Fruit fly (Drosophila melanogaster) whole organism, larva: ENCODE results near the gene Dbp73D.
A peak's percentile ranks its signal among the peaks of the same experiment; 100 is the strongest.

ENCODE experiments used
- noc ChIP-seq: fragments of 200-800 bp; sonication (Bioruptor generic); optimal IDR thresholded peaks from 3 replicates; lab custom pipeline; 2019; ENCODE audit warnings: missing biosample characterization, mild to moderate bottlenecking, missing genetic modification characterization, moderate library complexity

The Dbp73D gene

dm6 chr3L:16712371-16712770, 18.2 kb downstream of the Dbp73D start:
- no peak for TF ChIP-seq noc (tag; lab: Kevin White, UChicago)

DNA sequence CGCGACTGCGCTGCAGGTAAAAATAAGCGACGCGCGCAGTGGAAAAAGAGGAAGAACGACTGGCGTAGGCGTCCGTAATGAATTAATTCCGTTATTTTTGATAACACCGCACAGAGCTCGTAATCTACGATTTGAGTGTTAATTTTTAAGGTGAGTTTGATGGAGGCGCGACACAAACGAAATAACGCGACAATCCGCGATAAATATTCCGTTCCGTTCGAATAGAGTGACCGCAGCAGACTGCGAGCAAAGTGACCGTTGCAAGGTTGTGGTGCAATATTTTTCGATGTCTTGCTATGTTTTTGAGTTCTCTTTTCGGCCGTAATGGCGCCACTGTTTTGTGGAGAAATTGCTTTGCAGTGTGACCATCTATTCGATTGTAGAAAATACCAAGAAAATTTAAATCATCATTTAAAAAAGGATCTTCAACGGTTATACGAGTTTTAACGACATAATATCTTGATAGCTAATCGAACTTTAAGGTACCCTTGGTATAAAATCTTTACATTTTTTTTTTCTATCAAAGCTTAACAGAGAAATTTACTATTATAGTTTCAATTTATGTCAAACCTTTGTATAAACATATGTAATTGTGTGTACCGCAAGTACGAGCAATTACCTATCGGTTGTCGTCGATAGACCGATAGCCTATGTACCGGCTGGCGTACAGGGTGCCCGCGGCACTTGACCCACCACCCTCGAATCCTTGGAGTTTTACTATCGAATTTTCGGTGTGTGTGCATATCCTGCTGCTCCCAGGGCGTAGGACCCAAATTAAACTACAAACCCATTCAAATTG, 19.0 kb downstream of the Dbp73D start, which contains the start of the genes CG43954, Lasp and Dab:
CG43954 (minus strand) TSS at position 248 of the 799 bp plus-strand sequence.
Lasp (minus strand) TSS at position 248 of the 799 bp plus-strand sequence.
Dab (plus strand) TSS at position 697 of the 799 bp plus-strand sequence.
- no peak for TF ChIP-seq noc (tag; lab: Kevin White, UChicago)

- peak; percentile 8 for TF ChIP-seq noc (tag; lab: Kevin White, UChicago)
Measured at dm6 chr3L:16710258-16711020, 20.2 kb downstream of the Dbp73D start.

- TF ChIP-seq noc (tag; lab: Kevin White, UChicago): no peak
Measured at dm6 chr3L:16709673-16710257, 20.9 kb downstream of the Dbp73D start.

DNA sequence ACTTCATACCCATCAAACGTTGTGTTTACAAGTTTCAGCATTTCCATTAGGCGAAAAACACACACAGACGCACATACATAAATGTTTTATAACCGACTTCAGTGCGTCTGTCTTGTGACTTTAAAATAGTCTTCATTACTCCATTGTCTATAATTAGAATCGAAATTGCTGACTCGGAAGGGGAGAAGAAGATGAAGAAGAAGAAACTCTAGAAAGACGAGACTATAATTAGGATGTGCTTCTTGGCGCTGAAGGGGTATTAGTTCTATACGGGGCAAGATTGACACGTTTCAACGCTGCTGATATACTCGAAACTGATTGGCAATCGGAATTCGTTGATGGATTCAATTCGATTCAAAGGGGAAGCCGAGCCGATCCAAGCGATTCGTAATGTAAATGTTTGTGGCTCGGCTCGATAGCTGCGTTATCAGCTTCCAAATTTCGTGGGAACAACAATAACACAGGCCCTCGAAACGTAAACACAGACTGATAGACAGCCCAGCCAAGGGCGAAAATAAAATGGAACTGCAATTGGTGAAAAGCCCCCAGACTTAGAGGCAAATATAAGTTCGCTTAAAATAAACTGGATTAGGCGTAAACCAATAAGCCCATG, 21.8 kb downstream of the Dbp73D start:
- TF ChIP-seq noc (tag; lab: Kevin White, UChicago): no peak

- no peak for TF ChIP-seq noc (tag; lab: Kevin White, UChicago)
Measured at dm6 chr3L:16705630-16706029, 25.0 kb downstream of the Dbp73D start.

dm6 chr3L:16704673-16705072, 25.9 kb downstream of the Dbp73D start, which contains the start of gene CG9692:
Gene CG9692, plus strand, starts transcription at chr3L:16704973.
- TF ChIP-seq noc (tag; lab: Kevin White, UChicago): no peak

DNA sequence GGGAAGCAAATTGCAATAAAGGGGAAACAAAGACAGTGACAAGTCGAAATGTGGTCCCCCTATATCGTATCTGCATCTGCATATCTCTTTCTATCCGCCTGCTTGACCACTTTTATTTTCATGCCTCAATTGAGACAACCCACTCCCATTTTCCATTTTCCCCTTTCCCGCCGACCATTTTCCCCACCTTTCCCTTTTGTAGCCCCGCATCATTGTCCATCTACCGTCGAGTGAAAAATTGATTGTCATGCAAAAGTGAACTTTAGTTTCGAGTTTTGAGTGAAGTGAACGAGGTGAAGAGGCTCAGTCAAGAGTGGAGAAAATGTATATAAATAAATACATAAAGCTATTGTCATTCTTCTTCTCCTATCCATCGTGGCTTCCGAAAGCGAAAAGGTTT, 26.4 kb downstream of the Dbp73D start:
- no peak for TF ChIP-seq noc (tag; lab: Kevin White, UChicago)

DNA sequence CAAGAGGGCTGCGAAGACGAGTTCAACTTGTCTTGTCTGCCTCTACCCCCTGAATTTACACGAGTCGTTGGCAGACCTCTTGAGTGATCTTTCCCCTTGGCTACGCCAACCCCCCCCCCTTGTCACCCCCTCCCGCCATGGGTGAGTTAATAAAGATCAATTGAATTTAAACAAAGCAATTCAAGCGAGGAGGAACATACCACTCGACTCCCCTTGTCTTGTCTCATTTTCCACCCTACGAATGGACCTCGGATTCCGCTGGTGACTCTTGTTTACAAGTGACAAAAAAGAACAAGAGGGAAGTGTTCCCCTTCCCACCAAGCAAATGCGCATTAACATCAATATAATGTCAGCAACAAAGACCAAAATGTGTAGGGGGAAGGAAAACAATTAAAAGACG, 27.8 kb downstream of the Dbp73D start:
- TF ChIP-seq noc (tag; lab: Kevin White, UChicago): no peak

DNA sequence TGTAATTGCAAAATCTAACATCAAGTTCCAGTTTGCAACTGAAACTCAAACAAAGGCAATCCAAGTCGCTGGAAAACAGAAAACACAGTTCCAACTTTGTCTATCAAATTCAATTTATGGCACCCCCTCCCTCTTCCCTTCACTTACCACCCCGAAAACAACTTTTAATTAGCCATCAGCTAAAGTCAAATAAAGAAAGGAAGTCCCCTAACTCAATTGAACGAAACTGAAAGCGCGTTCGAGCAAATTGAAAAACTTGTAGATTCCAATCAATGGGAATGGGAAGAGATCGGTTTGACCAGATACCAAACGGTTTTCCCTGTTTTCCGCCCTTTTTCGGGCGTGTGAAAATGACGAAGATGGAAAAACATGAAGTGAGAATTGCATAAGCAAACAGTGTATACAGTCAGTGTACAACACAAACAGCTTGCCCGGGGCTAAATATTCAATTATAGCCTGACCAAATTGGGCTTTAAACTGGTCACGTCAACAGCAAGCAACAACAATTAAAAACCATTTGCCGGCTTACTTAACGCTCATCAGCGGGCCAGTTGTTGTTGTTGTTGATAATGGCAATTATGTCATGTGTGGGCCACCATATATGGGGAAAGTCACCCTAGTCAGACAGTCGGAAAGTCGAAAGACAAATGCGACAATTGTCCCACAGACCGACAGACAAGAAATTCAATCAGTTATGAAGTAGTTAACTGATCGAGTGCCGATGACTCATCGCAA, 31.2 kb downstream of the Dbp73D start:
- TF ChIP-seq noc (tag; lab: Kevin White, UChicago): no peak

dm6 chr3L:16698089-16698488, 32.5 kb downstream of the Dbp73D start:
- TF ChIP-seq noc (tag; lab: Kevin White, UChicago): no peak

DNA sequence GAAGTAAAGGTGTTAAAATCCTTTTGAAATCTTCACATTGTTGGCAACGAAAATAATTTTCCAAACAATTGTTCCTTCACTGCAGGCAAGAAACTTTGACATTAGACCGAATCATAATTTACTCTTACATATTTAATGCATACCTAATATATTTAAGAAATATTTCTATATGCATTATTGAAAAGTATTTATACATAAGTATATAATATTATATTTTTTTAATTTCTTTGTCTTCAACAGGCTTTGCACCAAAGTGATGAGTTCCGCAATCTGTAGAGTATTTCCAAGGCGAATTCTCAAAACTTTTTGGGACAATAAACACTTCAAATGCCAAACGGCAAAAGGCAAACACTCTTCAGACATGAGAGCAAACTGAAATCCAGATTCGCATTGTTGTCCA, 33.5 kb downstream of the Dbp73D start:
- TF ChIP-seq noc (tag; lab: Kevin White, UChicago): peak; percentile 51

- TF ChIP-seq noc (tag; lab: Kevin White, UChicago): peak; percentile 10
Measured at dm6 chr3L:16695076-16695847, 35.4 kb downstream of the Dbp73D start.

- TF ChIP-seq noc (tag; lab: Kevin White, UChicago): peak; percentile 56
Measured at dm6 chr3L:16693844-16694243, 36.8 kb downstream of the Dbp73D start.
